Worm (Caenorhabditis elegans) whole organism, mixed stage, embryonic: ENCODE measurements around the gene ets-10.
"Not testable (repeated sequence)": the region's sequence is repeated elsewhere in the genome, so short reads cannot be mapped to it uniquely, and the experiment has no call there.

Experiments used
- M03D4.4 ChIP-seq: sonication (generic microtip); optimal IDR thresholded peaks from 2 replicates; lab custom pipeline; 2017; ENCODE audit warnings: mild to moderate bottlenecking, missing genetic modification characterization, missing compliant biosample characterization
- bed-3 ChIP-seq: fragments of 200-800 bp; sonication (Bioruptor generic); optimal IDR thresholded peaks from 3 replicates; lab custom pipeline; 2018; ENCODE audit warnings: mild to moderate bottlenecking, missing genetic modification characterization, moderate library complexity, missing compliant biosample characterization
- blmp-1 ChIP-seq: fragments of 150-350 bp; optimal IDR thresholded peaks from 2 replicates; lab custom pipeline; 2014; ENCODE audit warnings: missing biosample characterization, missing genetic modification characterization
- ceh-39 ChIP-seq: fragments of 150-350 bp; optimal IDR thresholded peaks from 2 replicates; lab custom pipeline; 2014; ENCODE audit warnings: missing biosample characterization, missing genetic modification characterization
- ceh-43 ChIP-seq: fragments of 200-800 bp; sonication (Bioruptor generic); optimal IDR thresholded peaks from 2 replicates; lab custom pipeline; 2018; ENCODE audit warnings: mild to moderate bottlenecking, missing genetic modification characterization, moderate library complexity, missing compliant biosample characterization
- ceh-83 ChIP-seq: fragments of 200-800 bp; sonication (Bioruptor generic); optimal IDR thresholded peaks from 2 replicates; lab custom pipeline; 2018; ENCODE audit warnings: mild to moderate bottlenecking, missing genetic modification characterization, missing compliant biosample characterization
- drap-1 ChIP-seq: fragments of 200-800 bp; sonication (Bioruptor generic); optimal IDR thresholded peaks from 3 replicates; lab custom pipeline; 2018; ENCODE audit warnings: mild to moderate bottlenecking, missing genetic modification characterization, missing compliant biosample characterization
- elt-1 ChIP-seq: sonication (generic microtip); optimal IDR thresholded peaks from 2 replicates; lab custom pipeline; 2017; ENCODE audit warnings: missing genetic modification characterization, mild to moderate bottlenecking, missing compliant biosample characterization, antibody characterized with exemption, moderate library complexity, borderline replicate concordance; ENCODE audit not compliant: insufficient read depth
- lin-13 ChIP-seq: fragments of 150-350 bp; optimal IDR thresholded peaks from 2 replicates; lab custom pipeline; 2014; ENCODE audit warnings: missing biosample characterization, missing genetic modification characterization
- lin-32 ChIP-seq: fragments of 200-800 bp; sonication (Bioruptor generic); optimal IDR thresholded peaks from 2 replicates; lab custom pipeline; 2018; ENCODE audit warnings: mild to moderate bottlenecking, missing genetic modification characterization, missing compliant biosample characterization
- lsy-2 ChIP-seq: fragments of 150-350 bp; optimal IDR thresholded peaks from 2 replicates; lab custom pipeline; 2014; ENCODE audit warnings: missing biosample characterization, missing genetic modification characterization
- mep-1 ChIP-seq: fragments of 150-350 bp; optimal IDR thresholded peaks from 2 replicates; lab custom pipeline; 2017; ENCODE audit warnings: missing biosample characterization, missing genetic modification reagents, missing genetic modification characterization, inconsistent platforms
- mls-2 ChIP-seq: sonication (generic microtip); optimal IDR thresholded peaks from 2 replicates; lab custom pipeline; 2016; ENCODE audit warnings: mild to moderate bottlenecking, missing genetic modification characterization, moderate library complexity, missing compliant biosample characterization
- nhr-2 ChIP-seq: fragments of 150-350 bp; optimal IDR thresholded peaks from 2 replicates; lab custom pipeline; 2014; ENCODE audit warnings: missing biosample characterization, missing genetic modification characterization
- nhr-76 ChIP-seq: sonication (generic microtip); optimal IDR thresholded peaks from 2 replicates; lab custom pipeline; 2017; ENCODE audit warnings: missing biosample characterization, missing genetic modification characterization
- pha-4 ChIP-seq: fragments of 150-350 bp; optimal IDR thresholded peaks from 2 replicates; lab custom pipeline; 2018; ENCODE audit warnings: missing biosample characterization, missing genetic modification reagents, missing genetic modification characterization
- snpc-4 ChIP-seq: fragments of 150-350 bp; optimal IDR thresholded peaks from 2 replicates; lab custom pipeline; 2014; ENCODE audit warnings: missing biosample characterization, missing genetic modification characterization
- sptf-1 ChIP-seq: sonication (generic microtip); optimal IDR thresholded peaks from 2 replicates; lab custom pipeline; 2017; ENCODE audit warnings: mild to moderate bottlenecking, missing genetic modification characterization, moderate library complexity, missing compliant biosample characterization
- unc-120 ChIP-seq: sonication (generic microtip); optimal IDR thresholded peaks from 2 replicates; lab custom pipeline; 2017; ENCODE audit warnings: missing genetic modification characterization, missing compliant biosample characterization; ENCODE audit not compliant: poor library complexity, severe bottlenecking
- unc-39 ChIP-seq: fragments of 150-350 bp; optimal IDR thresholded peaks from 2 replicates; lab custom pipeline; 2014; ENCODE audit warnings: missing biosample characterization, missing genetic modification characterization
- ztf-11 ChIP-seq: fragments of 150-350 bp; optimal IDR thresholded peaks from 2 replicates; lab custom pipeline; 2014; ENCODE audit warnings: missing biosample characterization, missing genetic modification characterization

Gene ets-10

DNA sequence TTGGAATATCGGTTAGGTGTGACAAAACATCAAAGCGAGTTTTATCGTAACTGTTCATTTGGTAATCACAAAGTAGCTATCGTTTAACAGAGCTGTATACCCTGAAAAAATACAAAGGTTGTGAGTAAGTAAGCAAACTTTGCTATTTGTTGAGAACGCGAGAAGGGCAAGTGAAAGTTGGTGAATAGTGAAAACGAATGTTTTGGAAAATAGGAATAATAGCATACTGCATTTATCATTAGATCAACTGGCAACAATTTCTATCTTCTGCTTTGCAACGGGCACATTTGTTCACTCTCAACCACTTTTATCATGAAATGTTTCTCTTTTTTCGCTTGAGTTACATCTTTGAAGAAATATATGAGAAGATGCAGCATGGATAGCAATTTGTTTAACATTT is 44.8 kb downstream of the ets-10 start, which contains the start of gene C24A8.5:
Gene C24A8.5 (minus strand): TSS at position 101 of the 400 bp plus-strand sequence.
- TF ChIP-seq nhr-76 (tag; lab: Kevin White, UChicago) (no peak), ztf-11 (no peak), elt-1 (no peak), pha-4 (tag; lab: Kevin White, UChicago) (no peak), lin-32 (GFP tag; lab: Kevin White, UChicago) (no peak), unc-39 (tag; lab: Kevin White, UChicago) (no peak), bed-3 (GFP tag; lab: Kevin White, UChicago) (no peak), blmp-1 (no peak), lsy-2 (no peak), mep-1 (tag; lab: Kevin White, UChicago) (no peak), ceh-83 (GFP tag; lab: Kevin White, UChicago) (no peak), lin-13 (tag; lab: Kevin White, UChicago) (no peak), unc-120 (no peak), sptf-1 (tag; lab: Kevin White, UChicago) (no peak), ceh-43 (GFP tag; lab: Kevin White, UChicago) (no peak), nhr-2 (tag; lab: Kevin White, UChicago) (no peak), mls-2 (tag; lab: Kevin White, UChicago) (no peak), snpc-4 (tag; lab: Kevin White, UChicago) (no peak), M03D4.4 (no peak), drap-1 (GFP tag; lab: Kevin White, UChicago) (no peak)

DNA sequence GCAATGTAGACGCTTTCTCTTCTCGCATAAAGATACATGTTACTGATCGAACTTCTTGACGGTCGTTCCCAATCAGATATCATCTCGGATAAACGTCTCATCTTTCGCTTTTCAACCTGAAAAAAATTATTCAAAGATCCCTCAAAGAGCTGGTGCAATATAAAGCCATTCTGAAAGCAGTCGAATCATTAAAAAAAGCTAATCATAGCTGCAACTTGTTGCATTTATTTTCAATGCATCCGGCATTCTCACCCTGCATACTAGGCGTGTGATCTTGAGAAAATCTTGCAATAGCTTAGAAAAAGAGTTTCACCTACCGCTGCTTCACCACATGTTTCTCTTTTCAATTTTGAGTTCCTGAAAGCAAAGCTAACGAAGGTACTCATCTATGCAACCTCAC is 48.3 kb downstream of the ets-10 start, which contains the start of gene C24A8.6:
Gene C24A8.6 (minus strand): TSS at position 101 of the 400 bp plus-strand sequence.
- not testable (repeated sequence) for TF ChIP-seq ceh-43 (GFP tag; lab: Kevin White, UChicago); ceh-39; ceh-83 (GFP tag; lab: Kevin White, UChicago)
